Fruit fly (Drosophila melanogaster) whole organism, embryonic: Measurements from ENCODE around the gene CG13088.

Experiments
- CG10543 ChIP-seq: fragments of 200-800 bp; sonication (Bioruptor generic); optimal IDR thresholded peaks from 3 replicates; lab custom pipeline; 2017; ENCODE audit warnings: missing biosample characterization, mild to moderate bottlenecking, missing genetic modification characterization, moderate library complexity
- CG1233 ChIP-seq: fragments of 200-800 bp; sonication (Bioruptor generic); optimal IDR thresholded peaks from 4 replicates; lab custom pipeline; 2018; ENCODE audit warnings: missing biosample characterization, mild to moderate bottlenecking, missing genetic modification characterization
- CG18619 ChIP-seq: fragments of 200-800 bp; sonication (Bioruptor generic); optimal IDR thresholded peaks from 3 replicates; lab custom pipeline; 2017; ENCODE audit warnings: missing biosample characterization, mild to moderate bottlenecking, missing genetic modification characterization
- CG6765 ChIP-seq: fragments of 200-800 bp; sonication (Bioruptor generic); optimal IDR thresholded peaks from 3 replicates; lab custom pipeline; 2017; ENCODE audit warnings: missing biosample characterization, mild to moderate bottlenecking, missing genetic modification characterization
- CHES-1-like ChIP-seq: fragments of 200-800 bp; sonication (Bioruptor generic); optimal IDR thresholded peaks from 2 replicates; lab custom pipeline; 2016; ENCODE audit warnings: missing biosample characterization, missing genetic modification characterization
- Mrtf ChIP-seq: fragments of 200-800 bp; sonication (Bioruptor generic); IDR thresholded peaks from 3 replicates; pipeline ENCODE4 v1.3.6; 2022; ENCODE audit warnings: missing biosample characterization, missing genetic modification characterization
- Sry-δ ChIP-seq: fragments of 200-800 bp; sonication (Bioruptor generic); optimal IDR thresholded peaks from 2 replicates; lab custom pipeline; 2016; ENCODE audit warnings: missing biosample characterization, missing genetic modification characterization
- cas ChIP-seq: fragments of 200-800 bp; sonication (Bioruptor generic); IDR thresholded peaks from 2 replicates; pipeline ENCODE4 v1.3.6; 2022; ENCODE audit warnings: missing biosample characterization, missing genetic modification characterization
- sd ChIP-seq: fragments of 200-800 bp; sonication (Bioruptor generic); optimal IDR thresholded peaks from 3 replicates; lab custom pipeline; 2018; ENCODE audit warnings: missing biosample characterization, mild to moderate bottlenecking, missing genetic modification characterization, moderate library complexity
- wor ChIP-seq: fragments of 200-800 bp; sonication (Bioruptor generic); IDR thresholded peaks from 2 replicates; pipeline ENCODE4 v1.3.6; 2022; ENCODE audit warnings: missing biosample characterization, missing genetic modification characterization

- TF ChIP-seq CG10543 (peak; percentile 51), cas (GFP tag; lab: Robert Waterston, UW) (no peak), CG18619 (no peak), CG1233 (no peak), CG6765 (GFP tag; lab: Kevin White, UChicago) (no peak), Mrtf (no peak), Sry-δ (GFP tag; lab: Kevin White, UChicago) (no peak), sd (tag; lab: Kevin White, UChicago) (no peak), wor (GFP tag; lab: Robert Waterston, UW) (no peak), CHES-1-like (GFP tag; lab: Kevin White, UChicago) (no peak)
Measured at dm6 chr2L:8451497-8451896, 37.3 kb upstream of the CG13088 start.
